Fruit fly (Drosophila melanogaster) whole organism, embryonic: ENCODE measurements around the gene CG6511.

ENCODE experiments used
- Atf6 ChIP-seq: fragments of 200-800 bp; sonication (Bioruptor generic); IDR thresholded peaks from 2 replicates; pipeline ENCODE4 v1.3.6; 2022; ENCODE audit warnings: missing biosample characterization, missing genetic modification characterization
- BtbVII ChIP-seq: fragments of 200-800 bp; sonication (Bioruptor generic); optimal IDR thresholded peaks from 3 replicates; lab custom pipeline; 2017; ENCODE audit warnings: missing biosample characterization, mild to moderate bottlenecking, missing genetic modification characterization
- CG10654 ChIP-seq: fragments of 200-800 bp; sonication (Bioruptor generic); optimal IDR thresholded peaks from 2 replicates; lab custom pipeline; 2016; ENCODE audit warnings: missing biosample characterization, missing genetic modification characterization
- CG10959 ChIP-seq: fragments of 200-800 bp; sonication (Bioruptor generic); IDR thresholded peaks from 2 replicates; pipeline ENCODE4 v1.3.6; 2022; ENCODE audit warnings: missing biosample characterization, missing genetic modification characterization
- CG11560 ChIP-seq: fragments of 200-800 bp; sonication (Bioruptor generic); IDR thresholded peaks from 3 replicates; pipeline ENCODE4 v1.3.6; 2022; ENCODE audit warnings: missing biosample characterization, missing genetic modification characterization
- CG11696 ChIP-seq: fragments of 200-800 bp; sonication (Bioruptor generic); IDR thresholded peaks from 2 replicates; pipeline ENCODE4 v1.3.6; 2022; ENCODE audit warnings: missing biosample characterization, missing genetic modification characterization
- CG12071 ChIP-seq: fragments of 200-800 bp; sonication (Bioruptor generic); optimal IDR thresholded peaks from 3 replicates; lab custom pipeline; 2018; ENCODE audit warnings: missing biosample characterization, mild to moderate bottlenecking, missing genetic modification characterization
- CG12391 ChIP-seq: fragments of 200-800 bp; sonication (Bioruptor generic); optimal IDR thresholded peaks from 3 replicates; lab custom pipeline; 2018; ENCODE audit warnings: missing biosample characterization, mild to moderate bottlenecking, missing genetic modification characterization, moderate library complexity
- CG13624 ChIP-seq: fragments of 200-800 bp; sonication (Bioruptor generic); optimal IDR thresholded peaks from 2 replicates; lab custom pipeline; 2016; ENCODE audit warnings: missing biosample characterization, missing genetic modification characterization
- CG14441 ChIP-seq: fragments of 200-800 bp; sonication (Bioruptor generic); IDR thresholded peaks from 2 replicates; pipeline ENCODE4 v1.3.6; 2022; ENCODE audit warnings: missing biosample characterization, missing genetic modification characterization
- CG1602 ChIP-seq: fragments of 200-800 bp; sonication (Bioruptor generic); optimal IDR thresholded peaks from 3 replicates; lab custom pipeline; 2016; ENCODE audit warnings: missing biosample characterization, missing genetic modification characterization
- CG16815 ChIP-seq: fragments of 200-800 bp; sonication (Bioruptor generic); optimal IDR thresholded peaks from 3 replicates; lab custom pipeline; 2017; ENCODE audit warnings: missing biosample characterization, mild to moderate bottlenecking, missing genetic modification characterization
- CG17359 ChIP-seq: fragments of 200-800 bp; sonication (Bioruptor generic); optimal IDR thresholded peaks from 3 replicates; lab custom pipeline; 2018; ENCODE audit warnings: missing biosample characterization, mild to moderate bottlenecking, missing genetic modification characterization, moderate library complexity
- CG1792 ChIP-seq: fragments of 200-800 bp; sonication (Bioruptor generic); optimal IDR thresholded peaks from 2 replicates; lab custom pipeline; 2016; ENCODE audit warnings: missing biosample characterization, missing genetic modification characterization
- CG18619 ChIP-seq: fragments of 200-800 bp; sonication (Bioruptor generic); optimal IDR thresholded peaks from 3 replicates; lab custom pipeline; 2017; ENCODE audit warnings: missing biosample characterization, mild to moderate bottlenecking, missing genetic modification characterization
- CG2120 ChIP-seq: fragments of 200-800 bp; sonication (Bioruptor generic); optimal IDR thresholded peaks from 3 replicates; lab custom pipeline; 2016; ENCODE audit warnings: missing biosample characterization, missing genetic modification characterization
- CG2129 ChIP-seq: fragments of 200-800 bp; sonication (Bioruptor generic); IDR thresholded peaks from 2 replicates; pipeline ENCODE4 v1.3.6; 2022; ENCODE audit warnings: missing biosample characterization, missing genetic modification characterization; ENCODE audit not compliant: partially characterized antibody
- CG32772 ChIP-seq: fragments of 200-800 bp; sonication (Bioruptor generic); IDR thresholded peaks from 2 replicates; pipeline ENCODE4 v1.3.6; 2022; ENCODE audit warnings: missing biosample characterization, missing genetic modification characterization
- CG6175 ChIP-seq: fragments of 200-800 bp; sonication (Bioruptor generic); IDR thresholded peaks from 3 replicates; pipeline ENCODE4 v1.3.6; 2022; ENCODE audit warnings: missing biosample characterization, missing genetic modification characterization
- CG6765 ChIP-seq: fragments of 200-800 bp; sonication (Bioruptor generic); optimal IDR thresholded peaks from 3 replicates; lab custom pipeline; 2017; ENCODE audit warnings: missing biosample characterization, mild to moderate bottlenecking, missing genetic modification characterization
- Dbx ChIP-seq: fragments of 200-800 bp; sonication (Bioruptor generic); IDR thresholded peaks from 3 replicates; pipeline ENCODE4 v1.3.6; 2022; ENCODE audit warnings: missing biosample characterization, missing genetic modification characterization
- Dek ChIP-seq: fragments of 200-800 bp; sonication (Bioruptor generic); optimal IDR thresholded peaks from 3 replicates; lab custom pipeline; 2019; ENCODE audit warnings: missing biosample characterization, mild to moderate bottlenecking, missing genetic modification characterization, moderate library complexity
- Drgx ChIP-seq: fragments of 200-800 bp; sonication (Bioruptor generic); IDR thresholded peaks from 2 replicates; pipeline ENCODE4 v1.3.6; 2022; ENCODE audit warnings: missing biosample characterization, missing genetic modification characterization
- Ets65A ChIP-seq: fragments of 200-800 bp; sonication (Bioruptor generic); peaks from one replicate; lab custom pipeline; 2016; ENCODE audit warnings: missing biosample characterization, missing genetic modification characterization
- Hr39 ChIP-seq: fragments of >200 bp; optimal IDR thresholded peaks from 2 replicates; lab custom pipeline; 2017
- Max ChIP-seq: fragments of 200-800 bp; sonication (Bioruptor generic); optimal IDR thresholded peaks from 2 replicates; lab custom pipeline; 2016; ENCODE audit warnings: missing biosample characterization, mild to moderate bottlenecking, missing genetic modification characterization
- NFAT ChIP-seq: fragments of 200-800 bp; sonication (Bioruptor generic); IDR thresholded peaks from 2 replicates; pipeline ENCODE4 v1.3.6; 2022; ENCODE audit warnings: missing biosample characterization, missing genetic modification characterization
- Six4 ChIP-seq: fragments of 200-800 bp; sonication (Bioruptor generic); optimal IDR thresholded peaks from 2 replicates; lab custom pipeline; 2016; ENCODE audit warnings: missing biosample characterization, missing genetic modification characterization
- abd-A ChIP-seq: fragments of 200-800 bp; sonication (Bioruptor generic); optimal IDR thresholded peaks from 3 replicates; lab custom pipeline; 2019; ENCODE audit warnings: missing biosample characterization, mild to moderate bottlenecking, missing genetic modification characterization, moderate library complexity
- ato ChIP-seq: fragments of 200-800 bp; sonication (Bioruptor generic); IDR thresholded peaks from 2 replicates; pipeline ENCODE4 v1.3.6; 2022; ENCODE audit warnings: missing biosample characterization, missing genetic modification characterization; ENCODE audit not compliant: partially characterized antibody
- chm ChIP-seq: fragments of 200-800 bp; sonication (Bioruptor generic); IDR thresholded peaks from 2 replicates; pipeline ENCODE4 v1.3.6; 2022; ENCODE audit warnings: missing biosample characterization, missing genetic modification characterization
- crol ChIP-seq: fragments of 200-800 bp; sonication (Bioruptor generic); IDR thresholded peaks from 2 replicates; pipeline ENCODE4 v1.3.6; 2022; ENCODE audit warnings: missing biosample characterization, missing genetic modification characterization
- dm ChIP-seq: fragments of 200-800 bp; sonication (Bioruptor generic); optimal IDR thresholded peaks from 3 replicates; lab custom pipeline; 2016; ENCODE audit warnings: missing biosample characterization, missing genetic modification characterization
- ewg ChIP-seq: fragments of 200-800 bp; sonication (Bioruptor generic); optimal IDR thresholded peaks from 3 replicates; lab custom pipeline; 2017; ENCODE audit warnings: mild to moderate bottlenecking, missing biosample characterization, missing genetic modification reagents, missing genetic modification characterization
- fru ChIP-seq: fragments of >200 bp; optimal IDR thresholded peaks from 2 replicates; lab custom pipeline; 2017
- ham ChIP-seq: fragments of 200-800 bp; sonication (Bioruptor generic); IDR thresholded peaks from 2 replicates; pipeline ENCODE4 v1.3.6; 2022; ENCODE audit warnings: missing biosample characterization, missing genetic modification characterization
- insv ChIP-seq, 2 experiments: fragments of 200-800 bp; sonication (Bioruptor generic); optimal IDR thresholded peaks; 3 replicates each; lab custom pipeline; 2016 to 2018; ENCODE audit warnings: missing biosample characterization in 2 of 2, missing genetic modification characterization in 2 of 2
- lola ChIP-seq, 3 experiments: fragments of >200 bp in 2 of 3; fragments of 200-800 bp in 1 of 3; sonication (Bioruptor generic) in 1 of 3; optimal IDR thresholded peaks; 2 replicates each; lab custom pipeline; 2017 to 2019; ENCODE audit warnings: missing biosample characterization in 3 of 3, missing genetic modification characterization in 3 of 3, mild to moderate bottlenecking in 1 of 3, moderate library complexity in 1 of 3
- lov ChIP-seq, 2 experiments: fragments of 200-800 bp in 1 of 2; fragments of >200 bp in 1 of 2; sonication (Bioruptor generic) in 1 of 2; IDR thresholded peaks in 1 of 2; optimal IDR thresholded peaks in 1 of 2; 2 replicates in 1 of 2; 3 replicates in 1 of 2; pipeline versions ENCODE4 v1.3.6 to Lab custom; 2017 to 2022; ENCODE audit warnings: missing biosample characterization in 1 of 2, missing genetic modification characterization in 1 of 2
- otp ChIP-seq: fragments of 200-800 bp; sonication (Bioruptor generic); IDR thresholded peaks from 3 replicates; pipeline ENCODE4, ENCODE4 v1.3.6; 2022; ENCODE audit warnings: missing biosample characterization, missing genetic modification characterization
- pb ChIP-seq: fragments of 200-800 bp; sonication (Bioruptor generic); optimal IDR thresholded peaks from 3 replicates; lab custom pipeline; 2016; ENCODE audit warnings: missing biosample characterization, missing genetic modification characterization
- phol ChIP-seq: fragments of 200-800 bp; sonication (Bioruptor generic); optimal IDR thresholded peaks from 3 replicates; lab custom pipeline; 2018; ENCODE audit warnings: missing biosample characterization, mild to moderate bottlenecking, missing genetic modification characterization, moderate library complexity
- salm ChIP-seq: fragments of 200-800 bp; sonication (Bioruptor generic); optimal IDR thresholded peaks from 2 replicates; lab custom pipeline; 2018; ENCODE audit warnings: missing biosample characterization, mild to moderate bottlenecking, missing genetic modification characterization
- sd ChIP-seq: fragments of 200-800 bp; sonication (Bioruptor generic); optimal IDR thresholded peaks from 3 replicates; lab custom pipeline; 2018; ENCODE audit warnings: missing biosample characterization, mild to moderate bottlenecking, missing genetic modification characterization, moderate library complexity
- sens ChIP-seq: fragments of 200-800 bp; sonication (Bioruptor generic); peaks from one replicate; lab custom pipeline; 2016; ENCODE audit warnings: missing biosample characterization, missing genetic modification characterization
- sisA ChIP-seq: fragments of 200-800 bp; sonication (Bioruptor generic); IDR thresholded peaks from 2 replicates; pipeline ENCODE4 v1.3.6; 2022; ENCODE audit warnings: missing biosample characterization, missing genetic modification characterization
- slbo ChIP-seq: fragments of 200-800 bp; sonication (Bioruptor generic); IDR thresholded peaks from 2 replicates; pipeline ENCODE4 v1.3.6; 2022; ENCODE audit warnings: missing biosample characterization, missing genetic modification characterization
- tap ChIP-seq: fragments of 200-800 bp; optimal IDR thresholded peaks from 3 replicates; lab custom pipeline; 2019; ENCODE audit warnings: missing biosample characterization, mild to moderate bottlenecking, missing genetic modification characterization, moderate library complexity
- vnd ChIP-seq: fragments of 200-800 bp; sonication (Bioruptor generic); IDR thresholded peaks from 3 replicates; pipeline ENCODE4 v1.3.6; 2022; ENCODE audit warnings: missing biosample characterization, missing genetic modification characterization; ENCODE audit not compliant: partially characterized antibody

CG6511 gene

dm6 chr3L:8683773-8684172 lies 37.4 kb upstream of the CG6511 start (continued):
- no peak for TF ChIP-seq lov (optimal IDR thresholded peaks at IDR 0.05; lab: Kevin White, UChicago)
- TF ChIP-seq lov (GFP tag; IDR thresholded peaks at IDR 0.05; lab: Robert Waterston, UW) = peak; percentile 42; the same call in 1 of the 3 replicates
- no peak for TF ChIP-seq CG2129
- TF ChIP-seq salm (tag; lab: Kevin White, UChicago) = no peak
- TF ChIP-seq Hr39 (lab: Kevin White, UChicago) = no peak
- TF ChIP-seq CG13624 (GFP tag; lab: Kevin White, UChicago) = no peak
- no peak for TF ChIP-seq ham (GFP tag; lab: Robert Waterston, UW)
- TF ChIP-seq Max (GFP tag; lab: Kevin White, UChicago) = no peak
- TF ChIP-seq abd-A (tag; lab: Kevin White, UChicago) = no peak
- TF ChIP-seq CG1792 (GFP tag; lab: Kevin White, UChicago) = no peak
- no peak for TF ChIP-seq vnd (GFP tag; lab: Robert Waterston, UW)

- TF ChIP-seq CG12071 (GFP tag; lab: Kevin White, UChicago) (peak; percentile 1), crol (GFP tag; lab: Robert Waterston, UW) (peak; percentile 76), chm (no peak), sisA (GFP tag; lab: Robert Waterston, UW) (no peak), CG2120 (GFP tag; lab: Kevin White, UChicago) (peak; percentile 19), CG6175 (GFP tag; lab: Robert Waterston, UW) (peak; percentile 66; the same call in 2 of the 3 replicates), Atf6 (GFP tag; lab: Robert Waterston, UW) (0 out of 2 replicates have a peak, but pooled peaks have one; percentile 20), phol (tag; lab: Kevin White, UChicago) (no peak), Ets65A (GFP tag; lab: Kevin White, UChicago) (peak; percentile 24), ewg (GFP tag; lab: Kevin White, UChicago) (no peak), CG1602 (GFP tag; lab: Kevin White, UChicago) (no peak), CG6765 (GFP tag; lab: Kevin White, UChicago) (no peak), CG18619 (GFP tag; lab: Kevin White, UChicago) (no peak), CG11696 (peak; percentile 9; the same call in 1 of the 2 replicates), sd (tag; lab: Kevin White, UChicago) (peak; percentile 42), slbo (GFP tag; lab: Robert Waterston, UW) (0 out of 2 replicates have a peak, but pooled peaks have one; percentile 15), CG16815 (GFP tag; lab: Kevin White, UChicago) (no peak), ato (GFP tag; lab: Robert Waterston, UW) (no peak), tap (no peak), CG10959 (GFP tag; lab: Robert Waterston, UW) (no peak), NFAT (GFP tag; lab: Robert Waterston, UW) (peak; percentile 50; the same call in 1 of the 2 replicates), insv (GFP tag; optimal IDR thresholded peaks at IDR 0.05; lab: Kevin White, UChicago) (no peak), BtbVII (GFP tag; lab: Kevin White, UChicago) (no peak), CG12391 (peak; percentile 7), Dbx (GFP tag; lab: Robert Waterston, UW) (0 out of 3 replicates have a peak, but pooled peaks have one; percentile 41), fru (no peak), CG32772 (no peak), CG14441 (GFP tag; lab: Robert Waterston, UW) (no peak), lola (GFP tag; optimal IDR thresholded peaks at IDR 0.05; lab: Kevin White, UChicago) (no peak), abd-A (tag; lab: Kevin White, UChicago) (no peak), pb (no peak), Drgx (no peak), Six4 (GFP tag; lab: Kevin White, UChicago) (no peak), sens (GFP tag; lab: Kevin White, UChicago) (no peak), CG10654 (no peak), otp (GFP tag; lab: Robert Waterston, UW) (0 out of 3 replicates have a peak, but pooled peaks have one; percentile 41), Dek (tag; lab: Kevin White, UChicago) (no peak), CG11560 (tag; lab: Robert Waterston, UW) (no peak), dm (GFP tag; lab: Kevin White, UChicago) (no peak), CG17359 (tag; lab: Kevin White, UChicago) (no peak)
These were observed 36.6 kb upstream of the CG6511 start for dm6 chr3L:8684419-8685081.
